Worm (Caenorhabditis elegans): ENCODE data around the gene itr-1.

DNA sequence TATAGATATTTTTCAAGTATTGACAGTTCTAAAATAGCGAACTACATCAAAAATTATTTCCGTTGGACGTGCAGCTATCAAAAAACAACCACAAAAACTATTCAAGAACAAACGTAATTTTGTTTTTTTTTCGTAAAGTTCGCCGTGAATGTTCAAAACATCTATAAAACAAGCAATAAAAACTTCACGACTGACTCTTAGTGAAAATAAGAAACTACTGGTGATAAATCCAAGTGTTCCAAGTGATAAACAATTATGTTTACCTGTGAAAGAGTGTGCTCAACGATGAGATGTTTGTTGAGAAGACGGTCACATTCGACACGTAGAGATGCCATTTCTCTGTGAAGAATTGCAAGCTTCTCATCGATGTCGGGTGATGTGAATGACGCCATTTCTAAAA, 47.8 kb downstream of the itr-1 start, which contains the start of gene C50F7.6:
- TF ChIP-seq unc-55 (GFP tag; optimal IDR thresholded peaks at IDR 0.05) (no peak), lin-13 (GFP tag; optimal IDR thresholded peaks at IDR 0.05) (no peak), nhr-6 (tag; optimal IDR thresholded peaks at IDR 0.05) (no peak), nhr-237 (tag; optimal IDR thresholded peaks at IDR 0.05) (no peak), unc-62 (GFP tag; optimal IDR thresholded peaks at IDR 0.05) (no peak), ztf-11 (tag; optimal IDR thresholded peaks at IDR 0.05) (no peak), nhr-25 (tag; optimal IDR thresholded peaks at IDR 0.05) (no peak), F13H6.1 (tag; optimal IDR thresholded peaks at IDR 0.05) (no peak), unc-39 (tag; optimal IDR thresholded peaks at IDR 0.05) (no peak), zag-1 (tag; optimal IDR thresholded peaks at IDR 0.05) (no peak)
